Worm (Caenorhabditis elegans): ENCODE measurements around the gene T16G1.7.

The T16G1.7 gene

DNA sequence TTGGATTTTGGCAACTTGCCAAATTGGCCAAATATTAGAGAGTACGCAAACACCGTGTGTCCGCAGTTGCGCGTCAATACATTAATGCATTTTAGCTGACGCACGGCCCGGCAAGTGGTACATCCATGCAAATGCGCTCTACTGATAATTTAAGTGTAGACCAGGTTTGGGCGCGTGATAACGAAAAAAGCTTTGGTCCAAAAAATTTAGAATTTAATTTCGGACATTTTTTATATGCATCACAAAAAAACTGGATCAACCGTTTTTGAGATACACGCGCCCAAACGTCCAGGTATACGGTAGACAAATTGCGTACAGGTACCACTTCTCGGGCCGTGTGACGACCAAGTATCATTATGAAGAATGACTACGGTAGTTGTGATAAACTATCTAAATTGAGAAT lies 33.0 kb upstream of the T16G1.7 start, which contains the start of gene R186.8:
R186.8 (minus strand) TSS at position 58 of the 403 bp plus-strand sequence.
- TF ChIP-seq hmg-11 (tag; optimal IDR thresholded peaks at IDR 0.05) (peak; percentile 68), nhr-25 (tag; optimal IDR thresholded peaks at IDR 0.05) (peak; percentile 23), pha-4 (tag; optimal IDR thresholded peaks at IDR 0.05) (peak; percentile 40), lsy-12 (tag; optimal IDR thresholded peaks at IDR 0.05) (peak; percentile 58), tbx-2 (tag; optimal IDR thresholded peaks at IDR 0.05) (peak; percentile 5), nfya-1 (tag; optimal IDR thresholded peaks at IDR 0.05; ENCODE audit: insufficient read depth) (peak; percentile 66), nhr-43 (tag; optimal IDR thresholded peaks at IDR 0.05; ENCODE audit: poor library complexity, severe bottlenecking) (peak; percentile 19), snpc-4 (tag; optimal IDR thresholded peaks at IDR 0.05) (peak; percentile 24), elt-2 (tag; optimal IDR thresholded peaks at IDR 0.05) (peak; percentile 65), pqm-1 (tag; optimal IDR thresholded peaks at IDR 0.05) (peak; percentile 2), lin-15B (tag; optimal IDR thresholded peaks at IDR 0.05) (peak; percentile 75)

DNA sequence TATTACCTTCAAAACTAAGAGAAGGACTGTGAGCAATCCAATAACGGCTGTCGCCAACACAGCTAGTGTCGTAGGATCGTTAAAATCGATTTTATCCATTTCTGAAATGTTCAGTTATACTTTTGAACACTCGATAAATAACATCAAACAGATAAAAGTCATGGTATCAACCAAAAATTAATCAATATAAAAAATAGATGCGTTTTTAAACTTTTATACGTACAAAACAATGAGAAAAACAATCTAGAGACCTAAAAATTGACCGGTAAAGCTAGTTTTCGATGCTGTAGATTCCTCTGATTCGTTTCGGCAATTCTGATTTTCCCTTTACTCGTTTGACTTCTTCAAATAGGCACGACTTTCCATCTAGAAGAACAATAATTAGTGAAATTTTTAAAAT lies 32.2 kb upstream of the T16G1.7 start, which contains the start of gene R186.3:
R186.3 (minus strand) TSS at position 101 of the 400 bp plus-strand sequence.
- TF ChIP-seq jun-1 (tag; optimal IDR thresholded peaks at IDR 0.05) (no peak), nhr-28 (tag; optimal IDR thresholded peaks at IDR 0.05) (no peak), snpc-4 (tag; optimal IDR thresholded peaks at IDR 0.05) (no peak), sea-2 (GFP tag; optimal IDR thresholded peaks at IDR 0.05) (no peak), ceh-28 (tag; optimal IDR thresholded peaks at IDR 0.05) (no peak), ztf-4 (tag; optimal IDR thresholded peaks at IDR 0.05) (no peak), unc-62 (GFP tag; optimal IDR thresholded peaks at IDR 0.05) (no peak), ceh-82 (tag; optimal IDR thresholded peaks at IDR 0.05) (no peak), zag-1 (tag; optimal IDR thresholded peaks at IDR 0.05) (no peak), nhr-25 (tag; optimal IDR thresholded peaks at IDR 0.05) (no peak), ztf-11 (tag; optimal IDR thresholded peaks at IDR 0.05) (no peak), pqm-1 (tag; optimal IDR thresholded peaks at IDR 0.05) (no peak)

DNA sequence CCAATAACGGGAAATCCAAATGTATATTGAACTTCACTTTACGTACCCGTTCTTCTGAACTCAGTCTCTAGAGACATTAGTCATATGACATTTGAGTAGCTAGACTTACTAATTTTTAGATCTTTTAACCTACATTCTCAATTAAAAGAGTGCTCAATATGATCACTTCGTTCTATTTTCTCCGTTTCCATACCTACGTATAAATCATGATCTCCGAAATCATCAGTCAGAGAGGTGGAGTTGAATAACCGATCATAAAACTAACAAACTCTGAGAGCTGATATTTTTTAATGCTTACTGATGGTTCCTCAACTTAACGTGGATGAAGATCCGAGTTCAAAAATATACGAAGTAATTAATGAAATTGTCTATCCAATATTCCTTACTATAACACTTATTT lies 29.2 kb upstream of the T16G1.7 start, which contains the start of gene srd-35:
srd-35 (plus strand) TSS at position 301 of the 400 bp plus-strand sequence.
- no peak for TF ChIP-seq nhr-43 (tag; optimal IDR thresholded peaks at IDR 0.05; ENCODE audit: poor library complexity, severe bottlenecking)
- no peak for TF ChIP-seq hmg-11 (tag; optimal IDR thresholded peaks at IDR 0.05)
- no peak for TF ChIP-seq nhr-28 (tag; optimal IDR thresholded peaks at IDR 0.05)
- no peak for TF ChIP-seq ceh-82 (tag; optimal IDR thresholded peaks at IDR 0.05)
- TF ChIP-seq elt-2 (tag; optimal IDR thresholded peaks at IDR 0.05): no peak
- TF ChIP-seq nhr-25 (tag; optimal IDR thresholded peaks at IDR 0.05): no peak
- TF ChIP-seq ceh-16 (tag; optimal IDR thresholded peaks at IDR 0.05): no peak
- TF ChIP-seq mml-1 (tag; optimal IDR thresholded peaks at IDR 0.05): no peak
- no peak for TF ChIP-seq snpc-4 (tag; optimal IDR thresholded peaks at IDR 0.05)
- no peak for TF ChIP-seq eor-1 (tag; optimal IDR thresholded peaks at IDR 0.05)
- TF ChIP-seq daf-12 (tag; optimal IDR thresholded peaks at IDR 0.05): no peak
- TF ChIP-seq fkh-2 (tag; optimal IDR thresholded peaks at IDR 0.05): no peak
- no peak for TF ChIP-seq lin-15B (tag; optimal IDR thresholded peaks at IDR 0.05)

- TF ChIP-seq pha-4 (tag; optimal IDR thresholded peaks at IDR 0.05) (peak; percentile 55), elt-2 (tag; optimal IDR thresholded peaks at IDR 0.05) (peak; percentile 37), daf-12 (tag; optimal IDR thresholded peaks at IDR 0.05) (no peak)
These were observed 28.3 kb upstream of the T16G1.7 start, which contains the start of gene hrg-9 for ce11 chrV:12963192-12963591. Gene hrg-9 (minus strand): TSS chrV:12963343.

- TF ChIP-seq nhr-25 (tag; optimal IDR thresholded peaks at IDR 0.05) (peak; percentile 57), nhr-23 (tag; optimal IDR thresholded peaks at IDR 0.05) (peak; percentile 21), ceh-28 (tag; optimal IDR thresholded peaks at IDR 0.05) (no peak)
These were observed 26.2 kb upstream of the T16G1.7 start, which contains the start of gene mpst-7 for ce11 chrV:12961085-12961560. Gene mpst-7 (minus strand): TSS chrV:12961135.

DNA sequence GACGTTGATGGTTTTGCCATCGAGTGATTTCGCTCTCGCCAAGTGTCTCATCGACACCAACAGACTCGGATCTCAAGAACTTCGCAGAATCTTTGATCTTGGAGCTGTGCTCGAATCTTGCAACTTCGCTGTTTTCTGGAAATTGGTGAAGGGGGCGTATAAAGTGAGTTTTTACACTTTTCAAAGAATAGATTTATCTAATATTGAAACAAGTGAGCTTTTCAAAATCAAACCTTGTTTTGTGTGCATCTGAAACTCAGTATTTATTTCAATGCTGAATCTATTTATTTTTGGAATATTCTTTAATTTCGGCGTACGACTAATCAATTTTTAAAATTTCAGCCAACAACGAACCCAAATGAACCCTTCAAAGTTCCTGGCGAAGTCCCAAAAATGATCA lies 19.3 kb upstream of the T16G1.7 start:
- no peak for TF ChIP-seq lsy-12 (tag; optimal IDR thresholded peaks at IDR 0.05)
- TF ChIP-seq elt-2 (tag; optimal IDR thresholded peaks at IDR 0.05): no peak
- no peak for TF ChIP-seq lin-15B (tag; optimal IDR thresholded peaks at IDR 0.05)
- no peak for TF ChIP-seq skn-1 (tag; optimal IDR thresholded peaks at IDR 0.05)
- TF ChIP-seq nhr-11 (tag; optimal IDR thresholded peaks at IDR 0.05): no peak
- no peak for TF ChIP-seq mdl-1 (tag; optimal IDR thresholded peaks at IDR 0.05)
- TF ChIP-seq nfya-1 (tag; optimal IDR thresholded peaks at IDR 0.05; ENCODE audit: insufficient read depth): no peak
- no peak for TF ChIP-seq nhr-12 (tag; optimal IDR thresholded peaks at IDR 0.05)
- TF ChIP-seq unc-39 (tag; optimal IDR thresholded peaks at IDR 0.05): no peak
- no peak for TF ChIP-seq ceh-9 (tag; optimal IDR thresholded peaks at IDR 0.05)
- TF ChIP-seq snpc-4 (tag; optimal IDR thresholded peaks at IDR 0.05): no peak
- no peak for TF ChIP-seq tbx-2 (tag; optimal IDR thresholded peaks at IDR 0.05)

Data from whole organism, L3 larva.